Worm (Caenorhabditis elegans) whole organism, young adult: ENCODE data around the gene cyp-33C9.
"Not testable (repeated sequence)": the region's sequence is repeated elsewhere in the genome, so short reads cannot be mapped to it uniquely, and the experiment has no call there.

Experiments used
- F49E8.2 ChIP-seq: sonication (generic microtip); optimal IDR thresholded peaks from 3 replicates; lab custom pipeline; 2017; ENCODE audit warnings: missing genetic modification characterization, mild to moderate bottlenecking, missing compliant biosample characterization, antibody characterized with exemption, moderate library complexity; ENCODE audit not compliant: insufficient read depth
- Y53F4B.3 ChIP-seq: fragments of 200-800 bp; sonication (Bioruptor generic); IDR thresholded peaks from 2 replicates; pipeline ENCODE4 v1.3.6; 2022; ENCODE audit warnings: missing genetic modification reagents, missing genetic modification characterization, missing compliant biosample characterization
- Y56A3A.18 ChIP-seq: fragments of 200-800 bp; sonication (Bioruptor generic); IDR thresholded peaks from 2 replicates; pipeline ENCODE4 v1.3.6; 2022; ENCODE audit warnings: missing genetic modification reagents, missing genetic modification characterization, missing compliant biosample characterization
- atf-7 ChIP-seq: sonication (generic microtip); optimal IDR thresholded peaks from 2 replicates; lab custom pipeline; 2017; ENCODE audit warnings: mild to moderate bottlenecking, missing genetic modification characterization, missing compliant biosample characterization
- cebp-1 ChIP-seq, 2 experiments: fragments of 200-800 bp in 1 of 2; sonication (Bioruptor generic) in 1 of 2; sonication (generic microtip) in 1 of 2; IDR thresholded peaks in 1 of 2; optimal IDR thresholded peaks in 1 of 2; 2 replicates each; pipeline versions ENCODE4 v1.3.6 to Lab custom; 2017 to 2022; ENCODE audit warnings: missing compliant biosample characterization in 2 of 2, missing genetic modification characterization in 2 of 2, mild to moderate bottlenecking in 1 of 2, missing genetic modification reagents in 1 of 2, moderate library complexity in 1 of 2
- ceh-40 ChIP-seq: fragments of 200-800 bp; sonication (Bioruptor generic); IDR thresholded peaks from 2 replicates; pipeline ENCODE4 v1.3.6; 2022; ENCODE audit warnings: missing genetic modification characterization, missing compliant biosample characterization
- die-1 ChIP-seq: sonication (generic microtip); optimal IDR thresholded peaks from 2 replicates; lab custom pipeline; 2016; ENCODE audit warnings: missing genotype, mild to moderate bottlenecking, missing genetic modification characterization, missing compliant biosample characterization
- dpl-1 ChIP-seq: fragments of 150-350 bp; optimal IDR thresholded peaks from 2 replicates; lab custom pipeline; 2014; ENCODE audit warnings: missing biosample characterization, missing genetic modification reagents, missing genetic modification characterization
- ets-4 ChIP-seq: fragments of 200-800 bp; sonication (Bioruptor generic); optimal IDR thresholded peaks from 2 replicates; lab custom pipeline; 2018; ENCODE audit warnings: mild to moderate bottlenecking, missing genetic modification characterization, missing compliant biosample characterization
- lin-40 ChIP-seq: sonication (generic microtip); optimal IDR thresholded peaks from 2 replicates; lab custom pipeline; 2016; ENCODE audit warnings: missing genetic modification characterization, mild to moderate bottlenecking, missing compliant biosample characterization, missing genotype, missing genetic modification reagents
- nhr-179 ChIP-seq: sonication (generic microtip); optimal IDR thresholded peaks from 2 replicates; lab custom pipeline; 2016; ENCODE audit warnings: mild to moderate bottlenecking, missing genetic modification characterization, missing compliant biosample characterization
- snpc-4 ChIP-seq, 5 experiments: fragments of 150-350 bp in 1 of 5; sonication (generic microtip) in 4 of 5; optimal IDR thresholded peaks; 2 replicates each; lab custom pipeline; 2014 to 2018; ENCODE audit warnings: missing genetic modification characterization in 5 of 5, missing biosample characterization in 3 of 5, antibody characterized with exemption in 2 of 5, mild to moderate bottlenecking in 2 of 5, missing compliant biosample characterization in 2 of 5, missing genotype in 2 of 5, moderate library complexity in 2 of 5, missing genetic modification reagents in 1 of 5
- unc-62 ChIP-seq: fragments of 150-350 bp; optimal IDR thresholded peaks from 2 replicates; lab custom pipeline; 2014; ENCODE audit warnings: missing biosample characterization, missing genetic modification reagents, missing genetic modification characterization

ce11 chrV:3102049-3102448 is 7.7 kb upstream of the cyp-33C9 start, which contains the start of gene Y73C8C.4:
- not testable (repeated sequence) for TF ChIP-seq Y56A3A.18 (GFP tag; lab: Robert Waterston, UW); unc-62; ets-4 (GFP tag; lab: Kevin White, UChicago); Y53F4B.3 (GFP tag; lab: Robert Waterston, UW); dpl-1; cebp-1 (GFP tag; IDR thresholded peaks at IDR 0.05; lab: Robert Waterston, UW); cebp-1 (tag; optimal IDR thresholded peaks at IDR 0.05; lab: Kevin White, UChicago); F49E8.2; lin-40 (tag; lab: Kevin White, UChicago); nhr-179; die-1 (tag; lab: Kevin White, UChicago); ceh-40 (GFP tag; lab: Robert Waterston, UW); snpc-4 (GFP tag; optimal IDR thresholded peaks at IDR 0.05; lab: Kevin White, UChicago); snpc-4 (tag; optimal IDR thresholded peaks at IDR 0.05; lab: Kevin White, UChicago); atf-7
